Worm (Caenorhabditis elegans) whole organism, midembryonic: ENCODE results near the gene srt-28.

ENCODE experiments used
- flt-1 ChIP-seq: fragments of 200-800 bp; sonication (Bioruptor generic); IDR thresholded peaks from 2 replicates; pipeline ENCODE4 v1.3.6; 2022; ENCODE audit warnings: missing genetic modification characterization, missing compliant biosample characterization
- klf-2 ChIP-seq: fragments of 200-800 bp; sonication (Bioruptor generic); conservative IDR thresholded peaks from 2 replicates; pipeline ENCODE4 v1.3.6; 2022; ENCODE audit warnings: missing genetic modification reagents, missing genetic modification characterization, missing compliant biosample characterization
- med-1 ChIP-seq: sonication (generic microtip); optimal IDR thresholded peaks from 2 replicates; lab custom pipeline; 2017; ENCODE audit warnings: missing genetic modification characterization, mild to moderate bottlenecking, missing compliant biosample characterization, antibody characterized with exemption, missing genetic modification reagents; ENCODE audit not compliant: insufficient read depth
- ref-1 ChIP-seq: fragments of 200-800 bp; sonication (Bioruptor generic); conservative IDR thresholded peaks from 2 replicates; pipeline ENCODE4 v1.3.6; 2022; ENCODE audit warnings: missing genetic modification reagents, missing genetic modification characterization, missing compliant biosample characterization
- tab-1 ChIP-seq: fragments of 200-800 bp; sonication (Bioruptor generic); IDR thresholded peaks from 2 replicates; pipeline ENCODE4 v1.3.6; 2022; ENCODE audit warnings: missing genetic modification characterization, missing compliant biosample characterization

ce11 chrV:2673807-2674206, 39.6 kb downstream of the srt-28 start:
- TF ChIP-seq med-1 (GFP tag; lab: Kevin White, UChicago) = peak; percentile 45
- TF ChIP-seq tab-1 = peak; percentile 86
- peak; percentile 67 for TF ChIP-seq ref-1 (GFP tag; lab: Robert Waterston, UW)
- TF ChIP-seq klf-2 (GFP tag; lab: Robert Waterston, UW) = 0 out of 2 replicates have a peak, but pooled peaks have one; percentile 25
- TF ChIP-seq flt-1 (GFP tag; lab: Robert Waterston, UW) = peak; percentile 86
